Worm (Caenorhabditis elegans) whole organism, late embryonic: ENCODE data around the gene elp-1.

Experiments used
- C08G9.2 ChIP-seq: sonication (generic microtip); optimal IDR thresholded peaks from 2 replicates; lab custom pipeline; 2016; ENCODE audit warnings: mild to moderate bottlenecking, missing genetic modification characterization, moderate library complexity, missing compliant biosample characterization
- K02D7.2 ChIP-seq: sonication (generic microtip); optimal IDR thresholded peaks from 2 replicates; lab custom pipeline; 2017; ENCODE audit warnings: mild to moderate bottlenecking, missing genetic modification characterization, missing compliant biosample characterization
- K09A11.1 ChIP-seq: sonication (generic microtip); optimal IDR thresholded peaks from 2 replicates; lab custom pipeline; 2017; ENCODE audit warnings: antibody characterized with exemption, mild to moderate bottlenecking, missing genetic modification characterization, missing compliant biosample characterization; ENCODE audit not compliant: insufficient read depth
- ama-1 ChIP-seq: fragments of 150-350 bp; optimal IDR thresholded peaks from 2 replicates; lab custom pipeline; 2014
- ceh-14 ChIP-seq: sonication (generic microtip); optimal IDR thresholded peaks from 2 replicates; lab custom pipeline; 2016; ENCODE audit warnings: missing genotype, missing genetic modification characterization, missing compliant biosample characterization
- ceh-19 ChIP-seq: fragments of 200-800 bp; sonication (Bioruptor generic); optimal IDR thresholded peaks from 2 replicates; lab custom pipeline; 2018; ENCODE audit warnings: mild to moderate bottlenecking, missing genetic modification characterization, missing compliant biosample characterization
- ceh-2 ChIP-seq: sonication (generic microtip); optimal IDR thresholded peaks from 2 replicates; lab custom pipeline; 2016; ENCODE audit warnings: missing genotype, missing genetic modification characterization, missing compliant biosample characterization
- ceh-22 ChIP-seq: sonication (generic microtip); optimal IDR thresholded peaks from 2 replicates; lab custom pipeline; 2017; ENCODE audit warnings: missing biosample characterization, missing genetic modification characterization
- ceh-24 ChIP-seq: sonication (generic microtip); optimal IDR thresholded peaks from 2 replicates; lab custom pipeline; 2016; ENCODE audit warnings: mild to moderate bottlenecking, missing genetic modification characterization, missing compliant biosample characterization
- ceh-34 ChIP-seq: sonication (generic microtip); optimal IDR thresholded peaks from 2 replicates; lab custom pipeline; 2016; ENCODE audit warnings: mild to moderate bottlenecking, missing genetic modification characterization, missing compliant biosample characterization
- ceh-45 ChIP-seq: fragments of 200-800 bp; sonication (Bioruptor generic); IDR thresholded peaks from 2 replicates; pipeline ENCODE4 v1.3.6; 2022; ENCODE audit warnings: missing genetic modification reagents, missing genetic modification characterization, missing compliant biosample characterization
- ceh-48 ChIP-seq: sonication (generic microtip); optimal IDR thresholded peaks from 2 replicates; lab custom pipeline; 2016; ENCODE audit warnings: missing genetic modification characterization, inconsistent platforms, missing compliant biosample characterization
- ceh-6 ChIP-seq: fragments of 200-800 bp; sonication (Bioruptor generic); optimal IDR thresholded peaks from 2 replicates; lab custom pipeline; 2018; ENCODE audit warnings: mild to moderate bottlenecking, missing genetic modification characterization, missing compliant biosample characterization
- ceh-9 ChIP-seq: sonication (generic microtip); optimal IDR thresholded peaks from 2 replicates; lab custom pipeline; 2016; ENCODE audit warnings: mild to moderate bottlenecking, missing genetic modification characterization, inconsistent platforms, missing compliant biosample characterization
- che-1 ChIP-seq: sonication (generic microtip); optimal IDR thresholded peaks from 2 replicates; lab custom pipeline; 2016; ENCODE audit warnings: mild to moderate bottlenecking, missing genetic modification characterization, missing compliant biosample characterization
- dve-1 ChIP-seq: sonication (generic microtip); optimal IDR thresholded peaks from 2 replicates; lab custom pipeline; 2017; ENCODE audit warnings: antibody characterized with exemption, mild to moderate bottlenecking, missing genetic modification characterization, missing compliant biosample characterization
- elt-2 ChIP-seq: sonication (generic microtip); optimal IDR thresholded peaks from 2 replicates; lab custom pipeline; 2016; ENCODE audit warnings: missing genetic modification reagents, missing genetic modification characterization, missing compliant biosample characterization
- elt-4 ChIP-seq: sonication (generic microtip); optimal IDR thresholded peaks from 2 replicates; lab custom pipeline; 2016; ENCODE audit warnings: missing genetic modification characterization, missing compliant biosample characterization
- eyg-1 ChIP-seq: sonication (generic microtip); optimal IDR thresholded peaks from 2 replicates; lab custom pipeline; 2016; ENCODE audit warnings: missing genotype, missing genetic modification characterization, missing compliant biosample characterization
- fkh-6 ChIP-seq: sonication (generic microtip); optimal IDR thresholded peaks from 2 replicates; lab custom pipeline; 2016; ENCODE audit warnings: missing genetic modification characterization, missing compliant biosample characterization
- gmeb-2 ChIP-seq: sonication (generic microtip); optimal IDR thresholded peaks from 2 replicates; lab custom pipeline; 2016; ENCODE audit warnings: missing genetic modification characterization, inconsistent platforms, missing compliant biosample characterization
- hlh-13 ChIP-seq: fragments of 200-800 bp; sonication (Bioruptor generic); optimal IDR thresholded peaks from 2 replicates; lab custom pipeline; 2018; ENCODE audit warnings: mild to moderate bottlenecking, missing genetic modification characterization, missing compliant biosample characterization
- hlh-8 ChIP-seq: sonication (generic microtip); optimal IDR thresholded peaks from 2 replicates; lab custom pipeline; 2016; ENCODE audit warnings: missing genotype, missing genetic modification characterization, missing compliant biosample characterization
- madf-2 ChIP-seq: sonication (generic microtip); optimal IDR thresholded peaks from 2 replicates; lab custom pipeline; 2017; ENCODE audit warnings: missing genetic modification characterization, missing compliant biosample characterization
- nfya-1 ChIP-seq: sonication (generic microtip); optimal IDR thresholded peaks from 2 replicates; lab custom pipeline; 2017; ENCODE audit warnings: missing genetic modification characterization, mild to moderate bottlenecking, missing compliant biosample characterization, antibody characterized with exemption, moderate library complexity
- nhr-11 ChIP-seq: fragments of 150-350 bp; optimal IDR thresholded peaks from 2 replicates; lab custom pipeline; 2014; ENCODE audit warnings: missing biosample characterization, missing genetic modification characterization
- odd-2 ChIP-seq: sonication (generic microtip); optimal IDR thresholded peaks from 2 replicates; lab custom pipeline; 2017; ENCODE audit warnings: antibody characterized with exemption, mild to moderate bottlenecking, missing genetic modification characterization, missing compliant biosample characterization
- pax-1 ChIP-seq: fragments of 150-350 bp; optimal IDR thresholded peaks from 2 replicates; lab custom pipeline; 2014; ENCODE audit warnings: missing biosample characterization, missing genetic modification characterization
- pha-2 ChIP-seq: sonication (generic microtip); optimal IDR thresholded peaks from 2 replicates; lab custom pipeline; 2017; ENCODE audit warnings: mild to moderate bottlenecking, missing genetic modification characterization, missing compliant biosample characterization
- pha-4 ChIP-seq: fragments of 150-350 bp; optimal IDR thresholded peaks from 2 replicates; lab custom pipeline; 2018; ENCODE audit warnings: missing biosample characterization, missing genetic modification reagents, missing genetic modification characterization
- pqm-1 ChIP-seq: sonication (generic microtip); optimal IDR thresholded peaks from 2 replicates; lab custom pipeline; 2016; ENCODE audit warnings: missing genetic modification characterization, missing compliant biosample characterization
- sdc-2 ChIP-seq: sonication (generic microtip); optimal IDR thresholded peaks from 2 replicates; lab custom pipeline; 2016; ENCODE audit warnings: missing genotype, missing genetic modification characterization, missing compliant biosample characterization
- syd-9 ChIP-seq: sonication (generic microtip); optimal IDR thresholded peaks from 2 replicates; lab custom pipeline; 2016; ENCODE audit warnings: mild to moderate bottlenecking, missing genetic modification characterization, moderate library complexity, missing compliant biosample characterization
- ttx-3 ChIP-seq: sonication (generic microtip); optimal IDR thresholded peaks from 2 replicates; lab custom pipeline; 2016; ENCODE audit warnings: missing genetic modification reagents, missing genetic modification characterization, missing compliant biosample characterization
- unc-3 ChIP-seq, 2 experiments: fragments of 200-800 bp in 1 of 2; sonication (Bioruptor generic) in 1 of 2; sonication (generic microtip) in 1 of 2; conservative IDR thresholded peaks in 1 of 2; optimal IDR thresholded peaks in 1 of 2; 2 replicates each; pipeline versions ENCODE4 v1.3.6 to Lab custom; 2016 to 2022; ENCODE audit warnings: missing compliant biosample characterization in 2 of 2, missing genetic modification characterization in 2 of 2, missing genetic modification reagents in 1 of 2
- unc-55 ChIP-seq: sonication (generic microtip); optimal IDR thresholded peaks from 2 replicates; lab custom pipeline; 2017; ENCODE audit warnings: missing biosample characterization, missing genetic modification reagents, missing genetic modification characterization
- ztf-16 ChIP-seq: sonication (generic microtip); optimal IDR thresholded peaks from 2 replicates; lab custom pipeline; 2017; ENCODE audit warnings: missing genetic modification characterization, missing compliant biosample characterization

elp-1 gene

DNA sequence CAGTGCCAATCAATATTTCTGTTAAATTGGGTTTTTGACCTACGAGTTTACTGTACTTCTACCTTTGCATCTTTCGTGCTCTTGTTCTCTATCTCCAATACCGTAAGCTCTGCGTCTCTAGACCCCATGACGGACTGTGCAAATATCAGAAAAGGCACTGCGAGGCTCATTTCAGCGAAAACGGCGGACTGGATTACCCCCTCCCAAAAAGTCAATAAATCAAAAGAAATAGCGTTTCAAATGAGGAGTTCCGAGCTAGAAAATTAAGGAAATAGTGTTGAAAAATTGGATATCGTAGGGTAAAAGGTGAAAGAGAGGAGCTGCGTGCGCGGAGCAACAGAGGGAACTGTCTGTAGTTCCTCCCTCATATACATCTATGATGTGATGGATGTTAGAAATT is 8.2 kb downstream of the elp-1 start (continued):
- TF ChIP-seq ceh-48 (no peak), sdc-2 (tag; lab: Kevin White, UChicago) (no peak), nhr-11 (tag; lab: Kevin White, UChicago) (no peak), odd-2 (tag; lab: Kevin White, UChicago) (no peak), dve-1 (tag; lab: Kevin White, UChicago) (peak; percentile 16), che-1 (tag; lab: Kevin White, UChicago) (no peak), ttx-3 (tag; lab: Kevin White, UChicago) (no peak), ceh-6 (GFP tag; lab: Kevin White, UChicago) (no peak), ceh-45 (GFP tag; lab: Robert Waterston, UW) (no peak), ztf-16 (tag; lab: Kevin White, UChicago) (no peak), fkh-6 (no peak), ceh-14 (tag; lab: Kevin White, UChicago) (no peak), K09A11.1 (tag; lab: Kevin White, UChicago) (no peak), ceh-22 (tag; lab: Kevin White, UChicago) (no peak), ceh-24 (no peak)

DNA sequence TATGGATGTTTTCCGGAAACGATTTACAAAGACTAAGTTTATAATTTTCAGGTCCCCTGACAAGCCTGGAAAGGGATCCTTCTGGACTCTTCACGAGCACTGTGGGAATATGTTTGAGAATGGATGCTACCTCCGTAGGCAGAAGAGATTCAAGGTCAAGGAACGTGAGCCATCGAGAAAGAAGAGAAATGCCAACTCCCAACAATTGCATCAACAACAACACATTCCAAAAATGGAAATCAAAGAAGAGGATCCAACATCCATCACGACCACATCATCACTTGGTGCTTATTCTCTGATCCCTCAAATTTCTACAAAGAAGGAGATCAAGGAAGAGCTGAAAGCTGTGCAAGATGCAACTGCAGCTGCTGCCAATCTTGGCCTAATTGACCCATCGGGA is 11.9 kb downstream of the elp-1 start:
- TF ChIP-seq ceh-9 (tag; lab: Kevin White, UChicago) (no peak), pqm-1 (tag; lab: Kevin White, UChicago) (no peak), eyg-1 (tag; lab: Kevin White, UChicago) (no peak), madf-2 (tag; lab: Kevin White, UChicago) (no peak), K02D7.2 (no peak), nhr-11 (tag; lab: Kevin White, UChicago) (no peak), ceh-2 (tag; lab: Kevin White, UChicago) (no peak), gmeb-2 (tag; lab: Kevin White, UChicago) (no peak)

DNA sequence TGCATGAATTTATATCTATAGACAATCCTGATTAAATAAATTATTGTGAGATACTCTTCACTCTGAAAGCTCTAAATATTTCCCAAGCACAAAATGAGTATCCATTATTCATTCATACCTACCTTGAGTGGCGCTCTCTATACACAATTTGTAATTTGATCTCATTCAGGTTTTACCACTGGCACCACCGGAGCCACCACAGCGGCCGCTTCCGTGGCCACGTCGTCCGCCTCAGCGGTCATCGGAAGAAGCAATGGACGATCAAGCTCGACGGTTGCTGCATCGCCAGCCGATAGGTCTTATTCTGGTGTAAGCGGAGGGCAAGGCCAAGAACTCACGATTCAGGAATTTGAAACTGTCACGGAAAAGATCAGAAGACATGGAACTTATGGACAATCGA is 12.7 kb downstream of the elp-1 start:
- TF ChIP-seq K02D7.2 (no peak), unc-3 (GFP tag; conservative IDR thresholded peaks at IDR 0.05; lab: Robert Waterston, UW) (no peak), unc-3 (tag; optimal IDR thresholded peaks at IDR 0.05; lab: Kevin White, UChicago) (no peak), hlh-8 (tag; lab: Kevin White, UChicago) (no peak), elt-4 (tag; lab: Kevin White, UChicago) (no peak), ceh-19 (peak; percentile 22), pax-1 (tag; lab: Kevin White, UChicago) (no peak), unc-55 (GFP tag; lab: Kevin White, UChicago) (no peak), elt-2 (tag; lab: Kevin White, UChicago) (no peak), che-1 (tag; lab: Kevin White, UChicago) (no peak), C08G9.2 (tag; lab: Kevin White, UChicago) (no peak), pha-4 (no peak), K09A11.1 (tag; lab: Kevin White, UChicago) (no peak), syd-9 (tag; lab: Kevin White, UChicago) (no peak), ceh-24 (no peak), ceh-34 (tag; lab: Kevin White, UChicago) (peak; percentile 66), hlh-13 (GFP tag; lab: Kevin White, UChicago) (no peak)

DNA sequence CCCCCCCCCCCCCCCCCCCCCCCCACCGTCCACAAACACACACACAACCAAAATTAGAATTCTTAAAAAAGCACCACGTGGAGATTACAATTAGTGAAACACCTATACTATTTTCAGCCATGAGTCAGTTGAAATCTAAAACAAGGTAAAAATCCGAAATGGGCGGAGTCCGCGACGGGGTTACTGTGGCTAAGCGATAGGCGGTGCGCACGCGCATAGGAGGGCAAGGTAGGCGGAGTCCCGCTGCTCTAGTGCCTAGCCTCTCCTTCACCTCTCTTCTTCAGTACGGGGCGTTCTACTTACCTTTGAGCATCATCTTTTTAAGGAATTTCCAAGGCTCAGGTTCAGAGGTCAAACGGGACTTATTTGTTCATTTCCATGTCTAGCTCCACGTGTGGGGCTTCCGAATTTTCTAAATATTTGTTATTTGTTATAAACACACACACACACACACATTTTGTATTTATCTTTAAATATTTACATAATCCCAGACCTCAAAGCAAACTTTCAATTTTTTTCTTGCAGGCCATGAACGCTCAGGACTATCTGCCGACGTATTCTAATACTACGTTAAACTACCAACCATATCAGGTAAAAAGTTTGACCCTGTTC is 13.5 kb downstream of the elp-1 start:
- TF ChIP-seq ama-1 (lab: Kevin White, UChicago) (no peak), pha-2 (tag; lab: Kevin White, UChicago) (peak; percentile 53), ceh-45 (GFP tag; lab: Robert Waterston, UW) (peak; percentile 38; the same call in 1 of the 2 replicates), nfya-1 (tag; lab: Kevin White, UChicago) (peak; percentile 41), madf-2 (tag; lab: Kevin White, UChicago) (no peak)
